Fruit fly (Drosophila melanogaster): ENCODE data around the gene CG8010.

The CG8010 gene

DNA sequence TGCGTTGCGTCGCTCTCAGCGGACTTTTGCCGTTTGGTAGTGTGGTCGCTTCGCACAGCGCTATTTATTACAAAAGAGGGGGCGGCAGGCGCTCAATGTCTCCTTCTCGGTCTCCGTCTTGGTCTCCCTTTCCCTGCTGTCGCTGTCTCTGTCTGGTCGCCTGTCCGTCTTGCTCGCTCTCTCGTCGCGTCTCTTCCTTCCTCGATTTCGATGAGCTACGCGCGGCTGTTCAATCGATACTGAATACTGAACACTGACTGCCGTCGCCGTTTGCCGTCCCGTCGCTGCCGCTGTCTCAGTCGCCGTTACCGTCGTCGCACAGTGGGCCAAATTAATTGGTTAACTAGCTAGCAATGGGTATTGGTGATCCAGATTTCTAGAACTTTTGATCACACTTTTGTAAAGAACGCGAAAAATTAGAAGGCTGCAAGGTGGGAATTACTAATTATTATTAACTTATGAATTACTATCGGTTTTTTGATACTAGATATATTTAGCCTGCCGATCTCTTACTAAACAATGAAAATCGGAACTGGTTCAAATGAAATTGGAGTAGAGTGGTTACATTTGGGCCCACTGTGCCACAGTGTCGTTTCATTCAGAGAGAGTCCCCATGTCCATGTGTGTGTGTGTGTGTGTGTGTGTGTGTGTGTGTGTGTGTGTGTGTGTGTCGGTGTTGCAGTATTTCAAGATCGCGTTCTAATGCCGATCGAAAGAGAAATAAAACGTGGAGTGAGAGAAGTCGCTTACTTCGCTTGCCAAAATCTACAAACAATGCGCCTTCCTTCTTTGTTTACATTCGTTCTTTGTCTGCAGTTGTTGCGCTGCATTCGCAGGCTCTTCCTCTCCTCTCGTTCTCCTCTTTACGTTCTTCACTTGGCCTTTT lies 29.4 kb upstream of the CG8010 start, which contains the start of gene CG8034 (continued):
- TF ChIP-seq CG3847 (GFP tag; IDR thresholded peaks at IDR 0.05) = peak; percentile 97
- no peak for TF ChIP-seq cad (GFP tag; optimal IDR thresholded peaks at IDR 0.05)
- peak; percentile 96 for TF ChIP-seq caup (GFP tag; optimal IDR thresholded peaks at IDR 0.05; ENCODE audit: severe bottlenecking)
- TF ChIP-seq vfl (GFP tag; optimal IDR thresholded peaks at IDR 0.05) = peak; percentile 95
- peak; percentile 14 for TF ChIP-seq CG7745 (tag; optimal IDR thresholded peaks at IDR 0.05)
- peak; percentile 96 for TF ChIP-seq az2 (GFP tag; optimal IDR thresholded peaks at IDR 0.05)
- TF ChIP-seq repo (GFP tag; optimal IDR thresholded peaks at IDR 0.05) = peak; percentile 87
- TF ChIP-seq peb (GFP tag; IDR thresholded peaks at IDR 0.05) = peak; percentile 90
- TF ChIP-seq Dref (GFP tag; IDR thresholded peaks at IDR 0.05) = peak; percentile 36; the same call in 1 of the 2 replicates
- TF ChIP-seq CG8089 (GFP tag; optimal IDR thresholded peaks at IDR 0.05) = peak; percentile 92
- TF ChIP-seq CG2202 (tag; optimal IDR thresholded peaks at IDR 0.05) = peak; percentile 93
- TF ChIP-seq CG8388 (GFP tag; optimal IDR thresholded peaks at IDR 0.05) = peak; percentile 95
- peak; percentile 66 for TF ChIP-seq Sry-β (GFP tag; optimal IDR thresholded peaks at IDR 0.05)
- peak; percentile 96 for TF ChIP-seq CG14710 (tag; optimal IDR thresholded peaks at IDR 0.05)
- peak; percentile 90 for TF ChIP-seq CG10959 (GFP tag; IDR thresholded peaks at IDR 0.05)
- peak; percentile 93 for TF ChIP-seq oc (tag; optimal IDR thresholded peaks at IDR 0.05)
- peak; percentile 82 for TF ChIP-seq YL-1 (GFP tag; optimal IDR thresholded peaks at IDR 0.05)
- TF ChIP-seq odd (GFP tag; optimal IDR thresholded peaks at IDR 0.05) = peak; percentile 96
- peak; percentile 96 for TF ChIP-seq fd96Cb (tag; optimal IDR thresholded peaks at IDR 0.05)
- TF ChIP-seq CG16779 (GFP tag; IDR thresholded peaks at IDR 0.05) = peak; percentile 65; the same call in 1 of the 2 replicates
- TF ChIP-seq CG6175 (GFP tag; IDR thresholded peaks at IDR 0.05) = peak; percentile 90
- peak; percentile 98 for TF ChIP-seq CG12659 (GFP tag; optimal IDR thresholded peaks at IDR 0.05)
- TF ChIP-seq CTCF (GFP tag; optimal IDR thresholded peaks at IDR 0.05) = peak; percentile 62
- TF ChIP-seq pita (GFP tag; optimal IDR thresholded peaks at IDR 0.05) = no peak
- peak; percentile 98 for TF ChIP-seq dmrt99B (tag; optimal IDR thresholded peaks at IDR 0.05)
- peak; percentile 68 for TF ChIP-seq CG43689 (GFP tag; IDR thresholded peaks at IDR 0.05)
- TF ChIP-seq lilli (GFP tag; optimal IDR thresholded peaks at IDR 0.05) = peak; percentile 98
- TF ChIP-seq CG10366 (GFP tag; IDR thresholded peaks at IDR 0.05) = peak; percentile 92
- peak; percentile 90 to 97 for TF ChIP-seq Pdp1 (GFP tag; optimal IDR thresholded peaks at IDR 0.05)
- TF ChIP-seq Bgb (GFP tag; IDR thresholded peaks at IDR 0.05; ENCODE audit: partially characterized antibody) = 0 out of 2 replicates have a peak, but pooled peaks have one; percentile 44
- TF ChIP-seq Hr3 (GFP tag; optimal IDR thresholded peaks at IDR 0.05) = peak; percentile 95
- peak; percentile 91 for TF ChIP-seq en (GFP tag; optimal IDR thresholded peaks at IDR 0.05)
- peak; percentile 90 for TF ChIP-seq sim (GFP tag; IDR thresholded peaks at IDR 0.05)
- peak; percentile 94 for TF ChIP-seq da (GFP tag; optimal IDR thresholded peaks at IDR 0.05)
- TF ChIP-seq maf-S (GFP tag; optimal IDR thresholded peaks at IDR 0.05) = peak; percentile 96
- TF ChIP-seq ken (GFP tag; IDR thresholded peaks at IDR 0.05) = peak; percentile 85
- peak; percentile 87 for TF ChIP-seq CG11398 (GFP tag; optimal IDR thresholded peaks at IDR 0.05)
- peak; percentile 95 for TF ChIP-seq CG12299 (tag; optimal IDR thresholded peaks at IDR 0.05)
- TF ChIP-seq BEAF-32 (GFP tag; optimal IDR thresholded peaks at IDR 0.05) = peak; percentile 37
- TF ChIP-seq CG6689 (GFP tag; IDR thresholded peaks at IDR 0.05) = peak; percentile 96
- peak; percentile 77 for TF ChIP-seq NC2α (GFP tag; optimal IDR thresholded peaks at IDR 0.05)
- no peak for TF ChIP-seq CG2129 (GFP tag; IDR thresholded peaks at IDR 0.05; ENCODE audit: partially characterized antibody)
- TF ChIP-seq CG12236 (GFP tag; optimal IDR thresholded peaks at IDR 0.05) = peak; percentile 87
- TF ChIP-seq lola (GFP tag; optimal IDR thresholded peaks at IDR 0.05) = peak in 1 of 3 experiments; percentile 98
- peak; percentile 97 for TF ChIP-seq CG9727 (GFP tag; optimal IDR thresholded peaks at IDR 0.05)
- peak; percentile 94 for TF ChIP-seq CG10654 (GFP tag; optimal IDR thresholded peaks at IDR 0.05)
- TF ChIP-seq yki (optimal IDR thresholded peaks at IDR 0.05) = no peak
- peak; percentile 95 for TF ChIP-seq CG9609 (GFP tag; optimal IDR thresholded peaks at IDR 0.05)
- TF ChIP-seq CG7786 (GFP tag; optimal IDR thresholded peaks at IDR 0.05) = peak; percentile 96
